Worm (Caenorhabditis elegans) whole organism, L4/young adult: ENCODE measurements around the gene nas-31.

ENCODE experiments used
- dao-5 ChIP-seq: sonication (generic microtip); optimal IDR thresholded peaks from 2 replicates; lab custom pipeline; 2016; ENCODE audit warnings: missing genotype, missing genetic modification characterization, moderate library complexity, missing compliant biosample characterization
- him-1 ChIP-seq: sonication (generic microtip); optimal IDR thresholded peaks from 2 replicates; lab custom pipeline; 2016; ENCODE audit warnings: missing genotype, missing genetic modification reagents, missing genetic modification characterization, missing compliant biosample characterization

DNA sequence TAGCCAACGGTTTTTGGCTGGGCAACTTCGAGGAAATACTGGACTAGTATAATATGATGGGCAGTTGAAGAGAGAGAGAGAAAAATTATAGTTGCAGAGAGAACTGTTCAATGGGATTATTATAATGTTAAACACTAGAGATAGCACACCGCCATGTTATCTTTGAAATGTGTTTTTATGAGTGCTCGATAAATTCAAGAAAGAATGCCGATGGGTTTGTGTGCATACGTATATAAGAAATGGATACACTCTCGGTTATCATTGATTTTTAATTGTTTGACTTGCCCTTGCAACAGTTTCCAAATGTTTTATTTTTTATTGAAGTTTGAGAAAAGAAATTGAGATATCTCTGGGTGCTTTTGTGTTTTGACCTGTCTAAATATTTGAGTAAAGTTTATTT is 15.0 kb upstream of the nas-31 start, which contains the start of gene F17C11.12:
- TF ChIP-seq dao-5 = no peak
- TF ChIP-seq him-1 (tag; lab: Kevin White, UChicago) = no peak
